Worm (Caenorhabditis elegans): ENCODE measurements around the gene C04F6.9.

- no peak for TF ChIP-seq Y53F4B.3 (GFP tag; IDR thresholded peaks at IDR 0.05)
- no peak for TF ChIP-seq ZK185.1 (tag; optimal IDR thresholded peaks at IDR 0.05; ENCODE audit: poor library complexity, severe bottlenecking)
Observed at ce11 chrX:3440308-3440707, 38.5 kb downstream of the C04F6.9 start.

Data from whole organism, young adult.